Worm (Caenorhabditis elegans): ENCODE data around the gene hpo-30.

DNA sequence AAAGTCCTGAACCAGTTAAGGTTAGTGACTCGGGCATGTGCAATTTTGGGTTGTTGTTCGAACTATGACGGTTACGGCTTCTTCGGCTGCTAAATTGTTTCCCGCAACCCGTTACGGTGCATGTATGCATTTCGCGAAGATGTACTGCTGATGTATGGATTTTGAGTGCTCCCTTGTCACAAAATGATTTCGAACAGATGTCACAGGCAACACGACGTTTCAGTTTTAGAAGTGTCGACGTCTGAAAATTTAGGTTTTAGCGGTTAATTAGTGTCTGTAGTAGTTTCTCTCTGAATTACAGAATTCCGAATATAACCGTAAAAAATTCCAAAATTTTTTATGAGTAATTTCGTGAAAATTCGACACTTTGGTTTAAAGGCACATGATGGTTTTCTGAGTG, 34.4 kb downstream of the hpo-30 start:
- no peak for TF ChIP-seq aly-2 (tag; optimal IDR thresholded peaks at IDR 0.05)
- no peak for TF ChIP-seq elt-2 (tag; optimal IDR thresholded peaks at IDR 0.05)
- TF ChIP-seq nhr-12 (tag; optimal IDR thresholded peaks at IDR 0.05), result no peak
- TF ChIP-seq nhr-28 (tag; optimal IDR thresholded peaks at IDR 0.05), result no peak
- TF ChIP-seq ztf-4 (tag; optimal IDR thresholded peaks at IDR 0.05), result no peak
- no peak for TF ChIP-seq tbx-2 (tag; optimal IDR thresholded peaks at IDR 0.05)
- TF ChIP-seq ceh-28 (tag; optimal IDR thresholded peaks at IDR 0.05), result no peak
- no peak for TF ChIP-seq skn-1 (tag; optimal IDR thresholded peaks at IDR 0.05)
- no peak for TF ChIP-seq nfya-1 (tag; optimal IDR thresholded peaks at IDR 0.05; ENCODE audit: insufficient read depth)
- TF ChIP-seq lin-39 (tag; optimal IDR thresholded peaks at IDR 0.05), result no peak

Data from whole organism, L3 larva.